Fruit fly (Drosophila melanogaster) whole organism, embryonic: ENCODE data around the gene Hand.

ENCODE experiments used
- Abd-B ChIP-seq: fragments of 200-800 bp; sonication (Bioruptor generic); optimal IDR thresholded peaks from 2 replicates; lab custom pipeline; 2018; ENCODE audit warnings: missing biosample characterization, mild to moderate bottlenecking, missing genetic modification characterization, moderate library complexity
- B-H1 ChIP-seq: fragments of 200-800 bp; sonication (Bioruptor generic); IDR thresholded peaks from 3 replicates; pipeline ENCODE4 v1.3.6; 2022; ENCODE audit warnings: missing biosample characterization, missing genetic modification characterization
- Bgb ChIP-seq: fragments of 200-800 bp; sonication (Bioruptor generic); IDR thresholded peaks from 2 replicates; pipeline ENCODE4 v1.3.6; 2022; ENCODE audit warnings: missing biosample characterization, missing genetic modification characterization; ENCODE audit not compliant: partially characterized antibody
- Blimp-1 ChIP-seq: fragments of 200-800 bp; sonication (Bioruptor generic); optimal IDR thresholded peaks from 3 replicates; lab custom pipeline; 2018; ENCODE audit warnings: missing biosample characterization, missing genetic modification characterization, mild to moderate bottlenecking, moderate library complexity, missing genetic modification reagents
- CG13287 ChIP-seq: fragments of 200-800 bp; sonication (Bioruptor generic); IDR thresholded peaks from 2 replicates; pipeline ENCODE4 v1.3.6; 2022; ENCODE audit warnings: missing biosample characterization, missing genetic modification characterization; ENCODE audit not compliant: partially characterized antibody
- CG13624 ChIP-seq: fragments of 200-800 bp; sonication (Bioruptor generic); optimal IDR thresholded peaks from 2 replicates; lab custom pipeline; 2016; ENCODE audit warnings: missing biosample characterization, missing genetic modification characterization
- CG1603 ChIP-seq: fragments of 200-800 bp; sonication (Bioruptor generic); optimal IDR thresholded peaks from 2 replicates; lab custom pipeline; 2019; ENCODE audit warnings: missing biosample characterization, mild to moderate bottlenecking, missing genetic modification characterization, moderate library complexity
- CG17359 ChIP-seq: fragments of 200-800 bp; sonication (Bioruptor generic); optimal IDR thresholded peaks from 3 replicates; lab custom pipeline; 2018; ENCODE audit warnings: missing biosample characterization, mild to moderate bottlenecking, missing genetic modification characterization, moderate library complexity
- CG17361 ChIP-seq: fragments of 200-800 bp; sonication (Bioruptor generic); IDR thresholded peaks from 3 replicates; pipeline ENCODE4 v1.3.6; 2022; ENCODE audit warnings: missing biosample characterization, missing genetic modification characterization
- CG17912 ChIP-seq: fragments of 200-800 bp; sonication (Bioruptor generic); optimal IDR thresholded peaks from 2 replicates; lab custom pipeline; 2018; ENCODE audit warnings: missing biosample characterization, mild to moderate bottlenecking, missing genetic modification characterization
- CG2120 ChIP-seq: fragments of 200-800 bp; sonication (Bioruptor generic); optimal IDR thresholded peaks from 3 replicates; lab custom pipeline; 2016; ENCODE audit warnings: missing biosample characterization, missing genetic modification characterization
- CG31365 ChIP-seq: fragments of 200-800 bp; sonication (Bioruptor generic); optimal IDR thresholded peaks from 2 replicates; lab custom pipeline; 2018; ENCODE audit warnings: missing biosample characterization, mild to moderate bottlenecking, missing genetic modification characterization
- CG31388 ChIP-seq: fragments of 200-800 bp; sonication (Bioruptor generic); optimal IDR thresholded peaks from 2 replicates; lab custom pipeline; 2016; ENCODE audit warnings: missing biosample characterization, missing genetic modification characterization
- CG3163 ChIP-seq: fragments of 200-800 bp; sonication (Bioruptor generic); optimal IDR thresholded peaks from 3 replicates; lab custom pipeline; 2016; ENCODE audit warnings: missing biosample characterization, missing genetic modification characterization
- CG3407 ChIP-seq: fragments of 200-800 bp; sonication (Bioruptor generic); optimal IDR thresholded peaks from 2 replicates; lab custom pipeline; 2018; ENCODE audit warnings: missing biosample characterization, mild to moderate bottlenecking, missing genetic modification characterization
- CG4404 ChIP-seq: fragments of 200-800 bp; sonication (Bioruptor generic); IDR thresholded peaks from 2 replicates; pipeline ENCODE4 v1.3.6; 2022; ENCODE audit warnings: missing biosample characterization, missing genetic modification characterization
- CG8359 ChIP-seq: fragments of 200-800 bp; sonication (Bioruptor generic); optimal IDR thresholded peaks from 2 replicates; lab custom pipeline; 2017; ENCODE audit warnings: missing biosample characterization, mild to moderate bottlenecking, missing genetic modification characterization, borderline replicate concordance
- CHES-1-like ChIP-seq: fragments of 200-800 bp; sonication (Bioruptor generic); optimal IDR thresholded peaks from 2 replicates; lab custom pipeline; 2016; ENCODE audit warnings: missing biosample characterization, missing genetic modification characterization
- Dip2 ChIP-seq: fragments of 200-800 bp; sonication (Bioruptor generic); IDR thresholded peaks from 2 replicates; pipeline ENCODE4 v1.3.6; 2022; ENCODE audit warnings: missing biosample characterization, missing genetic modification characterization
- HLH54F ChIP-seq: fragments of 200-800 bp; sonication (Bioruptor generic); optimal IDR thresholded peaks from 3 replicates; lab custom pipeline; 2016; ENCODE audit warnings: missing biosample characterization, missing genetic modification characterization
- Hmx ChIP-seq: fragments of 200-800 bp; sonication (Bioruptor generic); optimal IDR thresholded peaks from 2 replicates; lab custom pipeline; 2016; ENCODE audit warnings: missing biosample characterization, missing genetic modification characterization
- MTF-1 ChIP-seq: fragments of 200-800 bp; sonication (Bioruptor generic); optimal IDR thresholded peaks from 2 replicates; lab custom pipeline; 2018; ENCODE audit warnings: missing biosample characterization, mild to moderate bottlenecking, missing genetic modification characterization, borderline replicate concordance
- Mes4 ChIP-seq: fragments of 200-800 bp; sonication (Bioruptor generic); optimal IDR thresholded peaks from 2 replicates; lab custom pipeline; 2016; ENCODE audit warnings: missing biosample characterization, missing genetic modification characterization
- Neu2 ChIP-seq: fragments of 200-800 bp; sonication (Bioruptor generic); optimal IDR thresholded peaks from 3 replicates; lab custom pipeline; 2016; ENCODE audit warnings: missing biosample characterization, missing genetic modification characterization, borderline replicate concordance
- Nf-YC ChIP-seq: fragments of 200-800 bp; optimal IDR thresholded peaks from 3 replicates; lab custom pipeline; 2019; ENCODE audit warnings: missing biosample characterization, mild to moderate bottlenecking, missing genetic modification characterization, moderate library complexity
- Pdp1 ChIP-seq, 2 experiments: fragments of 200-800 bp; sonication (Bioruptor generic); optimal IDR thresholded peaks; 3 replicates each; lab custom pipeline; 2016; ENCODE audit warnings: missing biosample characterization in 2 of 2, missing genetic modification characterization in 2 of 2, mild to moderate bottlenecking in 1 of 2, moderate library complexity in 1 of 2
- ase ChIP-seq: fragments of 200-800 bp; sonication (Bioruptor generic); IDR thresholded peaks from 3 replicates; pipeline ENCODE4 v1.3.6; 2022; ENCODE audit warnings: missing biosample characterization, missing genetic modification characterization
- bbx ChIP-seq: fragments of 200-800 bp; sonication (Bioruptor generic); IDR thresholded peaks from 2 replicates; pipeline ENCODE4 v1.3.6; 2022; ENCODE audit warnings: missing biosample characterization, missing genetic modification characterization; ENCODE audit not compliant: partially characterized antibody
- bigmax ChIP-seq: fragments of 200-800 bp; sonication (Bioruptor generic); optimal IDR thresholded peaks from 2 replicates; lab custom pipeline; 2018; ENCODE audit warnings: missing biosample characterization, mild to moderate bottlenecking, missing genetic modification characterization
- bowl ChIP-seq: fragments of 200-800 bp; sonication (Bioruptor generic); IDR thresholded peaks from 2 replicates; pipeline ENCODE4 v1.3.6; 2022; ENCODE audit warnings: missing biosample characterization, missing genetic modification characterization
- cad ChIP-seq: fragments of >200 bp; optimal IDR thresholded peaks from 2 replicates; lab custom pipeline; 2017; ENCODE audit warnings: missing biosample characterization, missing genetic modification characterization
- ci ChIP-seq: fragments of 200-800 bp; sonication (Bioruptor generic); IDR thresholded peaks from 3 replicates; pipeline ENCODE4 v1.3.6; 2022; ENCODE audit warnings: missing biosample characterization, missing genetic modification characterization
- cwo ChIP-seq: fragments of 200-800 bp; sonication (Bioruptor generic); optimal IDR thresholded peaks from 3 replicates; lab custom pipeline; 2017; ENCODE audit warnings: missing biosample characterization, missing genetic modification characterization, mild to moderate bottlenecking, moderate library complexity, missing genetic modification reagents
- dmrt11E ChIP-seq: fragments of 200-800 bp; sonication (Bioruptor generic); optimal IDR thresholded peaks from 3 replicates; lab custom pipeline; 2018; ENCODE audit warnings: missing biosample characterization, mild to moderate bottlenecking, missing genetic modification characterization, moderate library complexity
- dpn ChIP-seq, 2 experiments: fragments of 200-800 bp; sonication (Bioruptor generic); optimal IDR thresholded peaks; 3 replicates each; lab custom pipeline; 2016; ENCODE audit warnings: missing biosample characterization in 2 of 2, missing genetic modification characterization in 2 of 2
- gro ChIP-seq: fragments of 200-800 bp; sonication (Bioruptor generic); optimal IDR thresholded peaks from 2 replicates; lab custom pipeline; 2016; ENCODE audit warnings: missing biosample characterization, missing genetic modification characterization
- hkb ChIP-seq, 2 experiments: fragments of 200-800 bp in 1 of 2; fragments of >200 bp in 1 of 2; sonication (Bioruptor generic) in 1 of 2; IDR thresholded peaks in 1 of 2; optimal IDR thresholded peaks in 1 of 2; 2 replicates each; pipeline versions ENCODE4 v1.3.6 to Lab custom; 2017 to 2022; ENCODE audit warnings: missing biosample characterization in 1 of 2, missing genetic modification characterization in 1 of 2
- kah ChIP-seq: fragments of 200-800 bp; sonication (Bioruptor generic); optimal IDR thresholded peaks from 2 replicates; lab custom pipeline; 2018; ENCODE audit warnings: missing biosample characterization, mild to moderate bottlenecking, missing genetic modification characterization
- kni ChIP-seq: fragments of 200-800 bp; sonication (Bioruptor generic); optimal IDR thresholded peaks from 3 replicates; lab custom pipeline; 2017; ENCODE audit warnings: mild to moderate bottlenecking, missing biosample characterization, missing genetic modification reagents, missing genetic modification characterization
- org-1 ChIP-seq: fragments of 200-800 bp; sonication (Bioruptor generic); optimal IDR thresholded peaks from 2 replicates; lab custom pipeline; 2017; ENCODE audit warnings: missing biosample characterization, missing genetic modification characterization
- pros ChIP-seq: fragments of 200-800 bp; sonication (Bioruptor generic); optimal IDR thresholded peaks from 3 replicates; lab custom pipeline; 2019; ENCODE audit warnings: missing biosample characterization, mild to moderate bottlenecking, missing genetic modification characterization, moderate library complexity
- sens-2 ChIP-seq: fragments of 200-800 bp; sonication (Bioruptor generic); IDR thresholded peaks from 2 replicates; pipeline ENCODE4 v1.3.6; 2022; ENCODE audit warnings: missing biosample characterization, missing genetic modification characterization
- seq ChIP-seq: fragments of 200-800 bp; sonication (Bioruptor generic); IDR thresholded peaks from 2 replicates; pipeline ENCODE4 v1.3.6; 2022; ENCODE audit warnings: missing biosample characterization, missing genetic modification characterization
- shn ChIP-seq: fragments of 200-800 bp; sonication (Bioruptor generic); optimal IDR thresholded peaks from 3 replicates; lab custom pipeline; 2016; ENCODE audit warnings: missing biosample characterization, missing genetic modification characterization
- stwl ChIP-seq: fragments of 200-800 bp; sonication (Bioruptor generic); optimal IDR thresholded peaks from 3 replicates; lab custom pipeline; 2018; ENCODE audit warnings: missing biosample characterization, mild to moderate bottlenecking, missing genetic modification characterization, moderate library complexity
- trem ChIP-seq: fragments of 200-800 bp; optimal IDR thresholded peaks from 3 replicates; lab custom pipeline; 2019; ENCODE audit warnings: missing biosample characterization, mild to moderate bottlenecking, missing genetic modification characterization, moderate library complexity
- tup ChIP-seq: fragments of 200-800 bp; sonication (Bioruptor generic); optimal IDR thresholded peaks from 2 replicates; lab custom pipeline; 2016; ENCODE audit warnings: missing biosample characterization, mild to moderate bottlenecking, missing genetic modification characterization, moderate library complexity
- twi ChIP-seq: fragments of 200-800 bp; optimal IDR thresholded peaks from 2 replicates; lab custom pipeline; 2019; ENCODE audit warnings: missing biosample characterization, mild to moderate bottlenecking, missing genetic modification characterization, moderate library complexity
- unc-4 ChIP-seq: fragments of 200-800 bp; sonication (Bioruptor generic); IDR thresholded peaks from 2 replicates; pipeline ENCODE4 v1.3.6; 2022; ENCODE audit warnings: missing biosample characterization, missing genetic modification characterization; ENCODE audit not compliant: partially characterized antibody

Hand gene

DNA sequence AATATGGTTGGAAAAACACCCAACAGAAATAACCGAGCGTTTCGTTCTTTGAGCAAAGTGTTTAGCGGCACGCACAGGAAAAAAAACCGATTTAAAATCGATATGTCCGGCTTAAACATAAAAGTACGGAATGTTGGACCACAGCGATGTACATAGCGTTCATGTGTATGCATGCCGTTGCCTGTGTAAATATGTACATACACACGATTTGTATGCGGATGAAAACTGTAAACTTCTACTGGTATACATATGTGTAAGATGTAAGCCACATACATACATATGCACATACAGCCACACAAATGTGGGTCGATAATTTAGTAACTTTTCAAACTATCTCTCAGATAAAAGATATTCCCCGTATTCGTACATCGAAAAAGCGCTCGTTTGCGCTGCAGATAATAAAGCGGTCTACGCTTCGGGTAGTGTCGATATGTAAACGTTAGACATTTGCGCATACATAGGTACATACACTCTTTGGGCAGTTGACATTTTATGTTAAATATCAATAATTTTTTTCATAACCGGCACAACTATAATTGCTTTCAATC is 45.5 kb downstream of the Hand start (continued):
- TF ChIP-seq Pdp1 (GFP tag; optimal IDR thresholded peaks at IDR 0.05; lab: Kevin White, UChicago) = no peak
- no peak for TF ChIP-seq hkb (optimal IDR thresholded peaks at IDR 0.05; lab: Kevin White, UChicago)
- TF ChIP-seq hkb (GFP tag; IDR thresholded peaks at IDR 0.05; lab: Robert Waterston, UW) = peak; percentile 42; the same call in 1 of the 2 replicates
- TF ChIP-seq Neu2 = peak; percentile 35
- TF ChIP-seq cad (GFP tag; lab: Kevin White, UChicago) = no peak
- no peak for TF ChIP-seq kni (GFP tag; lab: Kevin White, UChicago)
- peak; percentile 39 for TF ChIP-seq dmrt11E (tag; lab: Kevin White, UChicago)
- TF ChIP-seq CG8359 (GFP tag; lab: Kevin White, UChicago) = no peak
- no peak for TF ChIP-seq pros (GFP tag; lab: Kevin White, UChicago)
- TF ChIP-seq bowl (GFP tag; lab: Robert Waterston, UW) = no peak
- no peak for TF ChIP-seq stwl (tag; lab: Kevin White, UChicago)
- no peak for TF ChIP-seq unc-4 (GFP tag; lab: Robert Waterston, UW)
- no peak for TF ChIP-seq cwo (GFP tag; lab: Kevin White, UChicago)
- TF ChIP-seq Mes4 (GFP tag; lab: Kevin White, UChicago) = no peak
- TF ChIP-seq CG17361 (GFP tag; lab: Robert Waterston, UW) = no peak
- no peak for TF ChIP-seq CG31388 (GFP tag; lab: Kevin White, UChicago)
- peak; percentile 55 for TF ChIP-seq kah
- no peak for TF ChIP-seq CG13624 (GFP tag; lab: Kevin White, UChicago)
- TF ChIP-seq CG4404 (GFP tag; lab: Robert Waterston, UW) = no peak
- TF ChIP-seq ase (GFP tag; lab: Robert Waterston, UW) = no peak
- peak; percentile 15 for TF ChIP-seq CHES-1-like (GFP tag; lab: Kevin White, UChicago)
- no peak for TF ChIP-seq CG13287 (GFP tag; lab: Robert Waterston, UW)
- TF ChIP-seq trem (tag; lab: Kevin White, UChicago) = no peak
- TF ChIP-seq Hmx (GFP tag; lab: Kevin White, UChicago) = no peak
- no peak for TF ChIP-seq shn (GFP tag; lab: Kevin White, UChicago)
- TF ChIP-seq CG17912 (GFP tag; lab: Kevin White, UChicago) = peak; percentile 44
- no peak for TF ChIP-seq Bgb (GFP tag; lab: Robert Waterston, UW)
- no peak for TF ChIP-seq B-H1 (GFP tag; lab: Robert Waterston, UW)
- no peak for TF ChIP-seq Blimp-1 (GFP tag; lab: Kevin White, UChicago)
- TF ChIP-seq Dip2 = no peak
- no peak for TF ChIP-seq CG31365
- peak; percentile 53 for TF ChIP-seq twi
- TF ChIP-seq HLH54F = no peak
- no peak for TF ChIP-seq bbx (GFP tag; lab: Robert Waterston, UW)
- TF ChIP-seq dpn (GFP tag; optimal IDR thresholded peaks at IDR 0.05; lab: Kevin White, UChicago) = no peak
- no peak for TF ChIP-seq CG2120
- no peak; the same call in 2 of the 3 replicates for TF ChIP-seq ci (GFP tag; lab: Robert Waterston, UW)
- peak; percentile 34 for TF ChIP-seq CG17359 (tag; lab: Kevin White, UChicago)
- TF ChIP-seq Abd-B (GFP tag; lab: Kevin White, UChicago) = no peak
- no peak for TF ChIP-seq MTF-1 (GFP tag; lab: Kevin White, UChicago)
- no peak for TF ChIP-seq Nf-YC (tag; lab: Kevin White, UChicago)
- TF ChIP-seq CG3163 (GFP tag; lab: Kevin White, UChicago) = peak; percentile 11
- TF ChIP-seq seq = no peak; the same call in 1 of the 2 replicates
- TF ChIP-seq org-1 = no peak
- TF ChIP-seq tup (GFP tag; lab: Kevin White, UChicago) = no peak
- no peak for TF ChIP-seq bigmax
- TF ChIP-seq CG3407 (GFP tag; lab: Kevin White, UChicago) = no peak
- no peak for TF ChIP-seq gro (GFP tag; lab: Kevin White, UChicago)
- no peak for TF ChIP-seq sens-2
- peak; percentile 19 for TF ChIP-seq CG1603 (tag; lab: Kevin White, UChicago)
